Worm (Caenorhabditis elegans) whole organism, L1 larva: ENCODE results near the gene ani-1.
A peak's percentile ranks its signal among the peaks of the same experiment; 100 is the strongest.

Experiments
- C16A3.4 ChIP-seq: fragments of 150-350 bp; optimal IDR thresholded peaks from 2 replicates; lab custom pipeline; 2014; ENCODE audit warnings: missing biosample characterization, missing genetic modification characterization
- F16B12.6 ChIP-seq: fragments of 150-350 bp; optimal IDR thresholded peaks from 2 replicates; lab custom pipeline; 2014; ENCODE audit warnings: missing biosample characterization, missing genetic modification characterization
- Y116A8C.19 ChIP-seq: sonication (generic microtip); optimal IDR thresholded peaks from 2 replicates; lab custom pipeline; 2016; ENCODE audit warnings: missing compliant biosample characterization, missing genetic modification characterization, borderline replicate concordance
- aha-1 ChIP-seq: fragments of 150-350 bp; optimal IDR thresholded peaks from 2 replicates; lab custom pipeline; 2014; ENCODE audit warnings: missing biosample characterization, missing genetic modification characterization
- alr-1 ChIP-seq: fragments of 200-800 bp; sonication (Bioruptor generic); optimal IDR thresholded peaks from 2 replicates; lab custom pipeline; 2018; ENCODE audit warnings: borderline replicate concordance, mild to moderate bottlenecking, missing genetic modification characterization, missing compliant biosample characterization
- ama-1 ChIP-seq: fragments of 150-350 bp; optimal IDR thresholded peaks from 2 replicates; lab custom pipeline; 2014
- blmp-1 ChIP-seq: fragments of 150-350 bp; optimal IDR thresholded peaks from 2 replicates; lab custom pipeline; 2014; ENCODE audit warnings: missing biosample characterization, missing genetic modification characterization
- ceh-63 ChIP-seq: fragments of 200-800 bp; sonication (Bioruptor generic); optimal IDR thresholded peaks from 2 replicates; lab custom pipeline; 2018; ENCODE audit warnings: mild to moderate bottlenecking, missing genetic modification characterization, missing compliant biosample characterization
- ceh-88 ChIP-seq: fragments of 200-800 bp; sonication (Bioruptor generic); IDR thresholded peaks from 2 replicates; pipeline ENCODE4 v1.3.6; 2022; ENCODE audit warnings: missing genetic modification characterization, missing compliant biosample characterization
- dsc-1 ChIP-seq: sonication (generic microtip); optimal IDR thresholded peaks from 2 replicates; lab custom pipeline; 2016; ENCODE audit warnings: mild to moderate bottlenecking, missing genetic modification characterization, missing compliant biosample characterization
- efl-1 ChIP-seq, 4 experiments: fragments of 150-350 bp; optimal IDR thresholded peaks in 3 of 4; peaks in 1 of 4; 1 replicate in 1 of 4; 2 replicates in 3 of 4; lab custom pipeline; 2014; ENCODE audit warnings: missing biosample characterization in 2 of 4, missing genetic modification characterization in 2 of 4, missing genetic modification reagents in 2 of 4
- elt-3 ChIP-seq, 6 experiments: fragments of 150-350 bp in 1 of 6; sonication (generic microtip); optimal IDR thresholded peaks; 2 replicates each; lab custom pipeline; 2017 to 2018; ENCODE audit warnings: missing biosample characterization in 6 of 6, missing genetic modification characterization in 6 of 6, inconsistent platforms in 1 of 6
- ets-5 ChIP-seq: fragments of 200-800 bp; sonication (Bioruptor generic); IDR thresholded peaks from 2 replicates; pipeline ENCODE4 v1.3.6; 2022; ENCODE audit warnings: missing genetic modification characterization, missing compliant biosample characterization
- fkh-10 ChIP-seq: sonication (generic microtip); optimal IDR thresholded peaks from 2 replicates; lab custom pipeline; 2017; ENCODE audit warnings: missing biosample characterization, missing genetic modification reagents, missing genetic modification characterization
- hlh-17 ChIP-seq: fragments of 200-800 bp; sonication (Bioruptor generic); optimal IDR thresholded peaks from 2 replicates; lab custom pipeline; 2018; ENCODE audit warnings: missing genetic modification characterization, mild to moderate bottlenecking, missing compliant biosample characterization, moderate library complexity, borderline replicate concordance
- hpl-2 ChIP-seq: fragments of 150-350 bp; optimal IDR thresholded peaks from 2 replicates; lab custom pipeline; 2014; ENCODE audit warnings: missing biosample characterization, missing genetic modification reagents, missing genetic modification characterization
- irx-1 ChIP-seq: sonication (generic microtip); optimal IDR thresholded peaks from 2 replicates; lab custom pipeline; 2016; ENCODE audit warnings: missing genetic modification characterization, missing compliant biosample characterization
- jun-1 ChIP-seq: fragments of 150-350 bp; optimal IDR thresholded peaks from 2 replicates; lab custom pipeline; 2014; ENCODE audit warnings: missing biosample characterization, missing genetic modification reagents, missing genetic modification characterization
- lin-14 ChIP-seq: fragments of 200-800 bp; sonication (Bioruptor generic); optimal IDR thresholded peaks from 2 replicates; lab custom pipeline; 2018; ENCODE audit warnings: mild to moderate bottlenecking, missing genetic modification characterization, moderate library complexity, missing compliant biosample characterization
- mdl-1 ChIP-seq, 2 experiments: fragments of 150-350 bp; optimal IDR thresholded peaks; 2 replicates each; lab custom pipeline; 2014 to 2017; ENCODE audit warnings: missing biosample characterization in 2 of 2, missing genetic modification characterization in 2 of 2, inconsistent platforms in 1 of 2
- mef-2 ChIP-seq: fragments of 150-350 bp; optimal IDR thresholded peaks from 2 replicates; lab custom pipeline; 2014; ENCODE audit warnings: missing biosample characterization, missing genetic modification characterization
- mep-1 ChIP-seq: fragments of 150-350 bp; optimal IDR thresholded peaks from 2 replicates; lab custom pipeline; 2014; ENCODE audit warnings: missing biosample characterization, missing genetic modification characterization
- nhr-11 ChIP-seq: fragments of 150-350 bp; optimal IDR thresholded peaks from 2 replicates; lab custom pipeline; 2014; ENCODE audit warnings: missing biosample characterization, missing genetic modification characterization
- nhr-12 ChIP-seq: sonication (generic microtip); optimal IDR thresholded peaks from 2 replicates; lab custom pipeline; 2017; ENCODE audit warnings: missing biosample characterization, missing genetic modification characterization
- nhr-20 ChIP-seq: sonication (generic microtip); optimal IDR thresholded peaks from 2 replicates; lab custom pipeline; 2016; ENCODE audit warnings: mild to moderate bottlenecking, missing genetic modification characterization, missing compliant biosample characterization
- nhr-237 ChIP-seq: fragments of 150-350 bp; optimal IDR thresholded peaks from 2 replicates; lab custom pipeline; 2014; ENCODE audit warnings: missing biosample characterization, missing genetic modification characterization
- nhr-28 ChIP-seq: fragments of 150-350 bp; optimal IDR thresholded peaks from 2 replicates; lab custom pipeline; 2014; ENCODE audit warnings: missing biosample characterization, missing genetic modification characterization
- nhr-71 ChIP-seq: sonication (generic microtip); optimal IDR thresholded peaks from 2 replicates; lab custom pipeline; 2016; ENCODE audit warnings: mild to moderate bottlenecking, missing genetic modification characterization, moderate library complexity, missing compliant biosample characterization
- nhr-76 ChIP-seq: sonication (generic microtip); optimal IDR thresholded peaks from 2 replicates; lab custom pipeline; 2017; ENCODE audit warnings: missing biosample characterization, missing genetic modification characterization
- nhr-77 ChIP-seq: fragments of 150-350 bp; optimal IDR thresholded peaks from 2 replicates; lab custom pipeline; 2014; ENCODE audit warnings: missing biosample characterization, missing genetic modification characterization
- nhr-84 ChIP-seq: sonication (generic microtip); optimal IDR thresholded peaks from 2 replicates; lab custom pipeline; 2017; ENCODE audit warnings: missing biosample characterization, missing genetic modification characterization
- rnt-1 ChIP-seq: sonication (generic microtip); optimal IDR thresholded peaks from 2 replicates; lab custom pipeline; 2016; ENCODE audit warnings: mild to moderate bottlenecking, missing genetic modification characterization, moderate library complexity, missing compliant biosample characterization
- skn-1 ChIP-seq: fragments of 150-350 bp; optimal IDR thresholded peaks from 2 replicates; lab custom pipeline; 2014; ENCODE audit warnings: missing biosample characterization, missing genetic modification characterization
- snpc-4 ChIP-seq: fragments of 150-350 bp; optimal IDR thresholded peaks from 2 replicates; lab custom pipeline; 2014; ENCODE audit warnings: missing biosample characterization, missing genetic modification characterization
- snu-23 ChIP-seq: sonication (generic microtip); optimal IDR thresholded peaks from 2 replicates; lab custom pipeline; 2016; ENCODE audit warnings: missing genetic modification characterization, missing compliant biosample characterization
- sptf-1 ChIP-seq: fragments of 150-350 bp; optimal IDR thresholded peaks from 2 replicates; lab custom pipeline; 2014; ENCODE audit warnings: missing biosample characterization, missing genetic modification characterization
- sup-37 ChIP-seq: fragments of 200-800 bp; sonication (Bioruptor generic); optimal IDR thresholded peaks from 2 replicates; lab custom pipeline; 2018; ENCODE audit warnings: mild to moderate bottlenecking, missing genetic modification characterization, missing compliant biosample characterization
- tbx-2 ChIP-seq: sonication (generic microtip); optimal IDR thresholded peaks from 2 replicates; lab custom pipeline; 2016; ENCODE audit warnings: missing genetic modification characterization, missing compliant biosample characterization
- unc-62 ChIP-seq: fragments of 150-350 bp; optimal IDR thresholded peaks from 2 replicates; lab custom pipeline; 2014; ENCODE audit warnings: missing biosample characterization, missing genetic modification reagents, missing genetic modification characterization
- unc-86 ChIP-seq: sonication (generic microtip); optimal IDR thresholded peaks from 2 replicates; lab custom pipeline; 2016; ENCODE audit warnings: missing genetic modification characterization, missing compliant biosample characterization
- vab-15 ChIP-seq: sonication (generic microtip); optimal IDR thresholded peaks from 2 replicates; lab custom pipeline; 2017; ENCODE audit warnings: missing genotype, mild to moderate bottlenecking, missing genetic modification characterization, missing compliant biosample characterization
- xbp-1 ChIP-seq: sonication (generic microtip); optimal IDR thresholded peaks from 2 replicates; lab custom pipeline; 2016; ENCODE audit warnings: missing genetic modification characterization, missing compliant biosample characterization
- zag-1 ChIP-seq: fragments of 150-350 bp; optimal IDR thresholded peaks from 2 replicates; lab custom pipeline; 2014; ENCODE audit warnings: missing biosample characterization, missing genetic modification characterization
- ztf-4 ChIP-seq: fragments of 150-350 bp; optimal IDR thresholded peaks from 2 replicates; lab custom pipeline; 2014; ENCODE audit warnings: missing biosample characterization, missing genetic modification characterization

Gene ani-1

DNA sequence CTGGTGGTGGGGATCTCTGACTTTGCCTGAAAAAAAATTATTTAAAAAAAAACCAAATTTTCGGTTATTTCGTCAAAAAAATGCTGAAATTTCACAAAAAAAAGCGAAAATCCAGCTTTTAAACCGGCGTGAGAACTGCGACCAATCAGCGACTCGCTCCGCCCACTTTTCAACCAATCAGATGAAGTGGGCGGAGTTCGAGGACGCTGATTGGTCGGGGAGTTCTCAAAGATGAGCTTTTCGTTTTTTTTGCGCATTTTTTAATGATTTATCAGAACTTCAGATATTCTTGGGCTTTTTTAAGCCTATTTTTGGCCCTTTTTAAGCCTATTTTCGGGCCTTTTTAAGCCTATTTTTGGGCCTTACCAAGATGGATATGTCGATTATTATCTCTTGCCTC is 32.9 kb downstream of the ani-1 start:
- TF ChIP-seq F16B12.6: no peak
- TF ChIP-seq mdl-1 (tag; optimal IDR thresholded peaks at IDR 0.05; lab: Kevin White, UChicago): no peak
- TF ChIP-seq dsc-1 (tag; lab: Kevin White, UChicago): no peak
- no peak for TF ChIP-seq skn-1 (tag; lab: Kevin White, UChicago)
- no peak for TF ChIP-seq ceh-88 (GFP tag; lab: Robert Waterston, UW)
- TF ChIP-seq mep-1: no peak
- TF ChIP-seq ama-1 (lab: Kevin White, UChicago): no peak
- TF ChIP-seq irx-1: no peak
- TF ChIP-seq sptf-1 (tag; lab: Kevin White, UChicago): no peak
- TF ChIP-seq jun-1 (tag; lab: Kevin White, UChicago): no peak
- no peak for TF ChIP-seq zag-1
- TF ChIP-seq nhr-12 (tag; lab: Kevin White, UChicago): no peak
- TF ChIP-seq lin-14: no peak
- TF ChIP-seq xbp-1: no peak
- no peak for TF ChIP-seq ztf-4 (tag; lab: Kevin White, UChicago)
- no peak for TF ChIP-seq elt-3 (tag; optimal IDR thresholded peaks at IDR 0.05; lab: Kevin White, UChicago)
- TF ChIP-seq hpl-2 (GFP tag; lab: Kevin White, UChicago): no peak

DNA sequence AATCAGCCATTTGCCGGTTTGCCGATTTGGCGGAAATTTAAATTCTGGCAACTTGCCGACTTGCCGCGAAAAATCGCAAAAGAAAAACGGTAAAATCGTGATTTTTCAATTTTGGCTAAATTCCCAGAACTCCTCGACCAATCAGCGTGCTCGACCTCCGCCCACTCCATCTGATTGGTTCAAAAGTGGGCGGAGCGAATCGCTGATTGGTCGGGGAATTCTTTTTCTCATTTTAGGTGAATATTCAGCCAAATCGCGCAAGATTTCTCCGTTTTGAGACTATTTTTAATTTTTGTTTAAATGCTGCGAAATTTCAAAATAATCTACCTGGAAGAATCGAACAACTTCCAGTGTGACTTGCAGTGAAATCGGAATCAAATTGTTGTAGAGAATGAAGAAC is 38.6 kb downstream of the ani-1 start:
- TF ChIP-seq alr-1 (no peak), unc-62 (GFP tag; lab: Kevin White, UChicago) (no peak), sup-37 (GFP tag; lab: Kevin White, UChicago) (no peak), unc-86 (tag; lab: Kevin White, UChicago) (no peak), skn-1 (tag; lab: Kevin White, UChicago) (no peak), snu-23 (GFP tag; lab: Kevin White, UChicago) (no peak), efl-1 (optimal IDR thresholded peaks at IDR 0.05; lab: Kevin White, UChicago) (no peak), efl-1 (GFP tag; optimal IDR thresholded peaks at IDR 0.05 in 1 of 2; lab: Kevin White, UChicago) (peak in 1 of 2 experiments; percentile 81)

DNA sequence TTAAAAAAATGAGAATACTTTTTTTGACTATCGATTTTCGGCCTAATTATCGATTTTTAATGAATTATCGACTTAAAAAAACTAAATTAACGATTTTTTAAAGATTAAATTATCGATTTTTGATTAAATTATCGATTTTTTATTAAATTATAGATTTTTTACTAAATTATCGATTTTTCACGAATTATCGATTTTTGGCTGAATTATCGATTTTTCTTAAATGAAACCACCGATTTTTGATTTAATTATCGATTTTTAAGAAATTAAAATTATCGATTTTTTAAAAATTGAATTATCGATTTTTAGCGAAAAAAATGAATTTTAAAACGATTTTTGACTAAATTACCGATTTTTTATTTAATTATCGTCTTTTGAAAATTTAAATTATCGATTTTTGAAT is 41.5 kb downstream of the ani-1 start:
- TF ChIP-seq hlh-17 (GFP tag; lab: Kevin White, UChicago) (no peak), nhr-237 (tag; lab: Kevin White, UChicago) (no peak), ets-5 (no peak), snu-23 (GFP tag; lab: Kevin White, UChicago) (no peak), Y116A8C.19 (tag; lab: Kevin White, UChicago) (no peak), nhr-20 (tag; lab: Kevin White, UChicago) (no peak), ceh-88 (GFP tag; lab: Robert Waterston, UW) (no peak), blmp-1 (no peak), nhr-28 (tag; lab: Kevin White, UChicago) (no peak), nhr-76 (tag; lab: Kevin White, UChicago) (no peak), mef-2 (tag; lab: Kevin White, UChicago) (no peak), nhr-77 (tag; lab: Kevin White, UChicago) (no peak), elt-3 (tag; optimal IDR thresholded peaks at IDR 0.05; lab: Kevin White, UChicago) (no peak), ztf-4 (tag; lab: Kevin White, UChicago) (no peak), hpl-2 (GFP tag; lab: Kevin White, UChicago) (no peak), lin-14 (no peak), snpc-4 (tag; lab: Kevin White, UChicago) (no peak), aha-1 (tag; lab: Kevin White, UChicago) (no peak), efl-1 (optimal IDR thresholded peaks at IDR 0.05; lab: Kevin White, UChicago) (no peak), efl-1 (GFP tag; optimal IDR thresholded peaks at IDR 0.05 in 1 of 2; lab: Kevin White, UChicago) (no peak)

DNA sequence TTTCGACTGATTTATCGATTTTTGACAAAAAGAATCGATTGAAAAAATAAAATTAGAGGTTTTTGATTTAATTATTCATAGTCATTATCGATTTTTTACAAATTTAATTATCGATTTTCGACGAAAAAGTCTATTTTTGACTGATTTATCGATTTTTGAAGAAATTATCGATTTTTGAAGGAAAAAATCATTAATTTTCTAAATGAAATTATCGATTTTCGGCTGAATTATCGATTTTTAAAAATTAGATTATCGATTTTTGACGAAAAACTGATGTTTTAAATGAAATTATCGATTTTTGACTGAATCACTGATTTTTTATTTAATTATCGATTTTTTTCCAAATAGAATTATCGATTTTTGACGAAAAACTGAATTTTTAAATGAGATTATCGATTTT is 42.1 kb downstream of the ani-1 start:
- TF ChIP-seq tbx-2 (tag; lab: Kevin White, UChicago) (no peak), snpc-4 (tag; lab: Kevin White, UChicago) (no peak), nhr-12 (tag; lab: Kevin White, UChicago) (no peak), vab-15 (tag; lab: Kevin White, UChicago) (no peak), fkh-10 (GFP tag; lab: Kevin White, UChicago) (no peak), nhr-11 (tag; lab: Kevin White, UChicago) (no peak), mdl-1 (tag; optimal IDR thresholded peaks at IDR 0.05; lab: Kevin White, UChicago) (no peak), nhr-20 (tag; lab: Kevin White, UChicago) (no peak), nhr-71 (tag; lab: Kevin White, UChicago) (no peak), nhr-84 (no peak), F16B12.6 (no peak), rnt-1 (no peak), ceh-63 (GFP tag; lab: Kevin White, UChicago) (no peak), nhr-237 (tag; lab: Kevin White, UChicago) (no peak), mef-2 (tag; lab: Kevin White, UChicago) (no peak), nhr-28 (tag; lab: Kevin White, UChicago) (no peak), ets-5 (no peak), unc-62 (GFP tag; lab: Kevin White, UChicago) (no peak), C16A3.4 (no peak)
